Worm (Caenorhabditis elegans): ENCODE data around the gene hsp-60.

The hsp-60 gene

DNA sequence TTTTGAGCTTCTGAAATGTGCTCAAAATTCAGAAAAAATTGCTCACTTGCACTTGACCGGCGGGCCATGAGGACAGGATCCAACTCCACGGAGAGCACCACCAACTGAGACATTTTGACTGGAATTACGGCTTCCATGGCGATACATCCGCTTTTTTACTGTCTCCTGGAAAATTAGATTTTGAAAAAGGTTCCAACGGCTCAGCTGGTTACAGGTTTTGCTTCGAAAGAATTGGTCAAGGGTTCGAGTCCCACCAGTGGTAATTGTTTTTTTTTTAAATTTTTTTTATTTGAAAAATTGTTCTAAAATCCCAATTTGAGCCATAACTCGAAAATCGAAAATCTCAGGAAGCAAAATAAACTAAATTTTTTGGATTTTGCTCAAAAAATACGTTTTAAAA is 42.9 kb downstream of the hsp-60 start:
- TF ChIP-seq ama-1 (optimal IDR thresholded peaks at IDR 0.05) (no peak), hmbx-1 (tag; optimal IDR thresholded peaks at IDR 0.05) (no peak), B0310.2 (tag; optimal IDR thresholded peaks at IDR 0.05) (no peak), tbx-11 (GFP tag; IDR thresholded peaks at IDR 0.05) (no peak), scrt-1 (GFP tag; IDR thresholded peaks at IDR 0.05) (no peak), tbx-37 (GFP tag; conservative IDR thresholded peaks at IDR 0.05) (no peak), hmg-4 (GFP tag; optimal IDR thresholded peaks at IDR 0.05) (no peak), pes-1 (GFP tag; IDR thresholded peaks at IDR 0.05) (no peak), ets-7 (tag; optimal IDR thresholded peaks at IDR 0.05) (no peak), ceh-13 (GFP tag; optimal IDR thresholded peaks at IDR 0.05) (no peak), aly-1 (tag; optimal IDR thresholded peaks at IDR 0.05) (no peak), ceh-36 (tag; optimal IDR thresholded peaks at IDR 0.05) (no peak)

DNA sequence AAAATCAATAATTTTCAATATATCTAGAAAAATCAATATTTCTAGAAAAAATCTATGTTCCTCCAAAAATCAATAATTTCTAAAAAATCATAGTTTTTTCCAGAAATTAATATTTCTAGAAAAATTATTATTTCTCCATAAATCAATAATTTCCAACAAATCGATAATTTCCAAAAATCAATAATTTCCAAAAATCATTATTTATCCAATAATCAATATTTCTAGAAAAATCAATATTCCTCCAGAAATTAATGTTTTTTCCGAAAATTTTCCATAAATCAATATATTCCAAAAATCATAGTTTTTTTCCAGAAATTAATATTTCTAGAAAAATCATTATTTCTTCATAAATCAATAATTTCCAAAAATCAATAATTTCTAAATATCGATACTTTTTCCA is 43.5 kb downstream of the hsp-60 start:
- TF ChIP-seq pes-1 (GFP tag; IDR thresholded peaks at IDR 0.05) (no peak), ceh-36 (tag; optimal IDR thresholded peaks at IDR 0.05) (no peak), ets-7 (tag; optimal IDR thresholded peaks at IDR 0.05) (no peak), flt-1 (GFP tag; IDR thresholded peaks at IDR 0.05) (no peak), tbx-37 (GFP tag; conservative IDR thresholded peaks at IDR 0.05) (no peak), B0310.2 (tag; optimal IDR thresholded peaks at IDR 0.05) (no peak), hnd-1 (tag; optimal IDR thresholded peaks at IDR 0.05) (no peak), tra-4 (tag; optimal IDR thresholded peaks at IDR 0.05) (no peak), aly-1 (tag; optimal IDR thresholded peaks at IDR 0.05) (no peak), F13C5.2 (tag; optimal IDR thresholded peaks at IDR 0.05) (no peak), scrt-1 (GFP tag; IDR thresholded peaks at IDR 0.05) (no peak), ceh-13 (GFP tag; optimal IDR thresholded peaks at IDR 0.05) (no peak), ama-1 (optimal IDR thresholded peaks at IDR 0.05) (no peak), sea-1 (GFP tag; conservative IDR thresholded peaks at IDR 0.05) (no peak), hmg-4 (GFP tag; optimal IDR thresholded peaks at IDR 0.05) (no peak), tbx-11 (GFP tag; IDR thresholded peaks at IDR 0.05) (no peak), hmbx-1 (tag; optimal IDR thresholded peaks at IDR 0.05) (no peak)

DNA sequence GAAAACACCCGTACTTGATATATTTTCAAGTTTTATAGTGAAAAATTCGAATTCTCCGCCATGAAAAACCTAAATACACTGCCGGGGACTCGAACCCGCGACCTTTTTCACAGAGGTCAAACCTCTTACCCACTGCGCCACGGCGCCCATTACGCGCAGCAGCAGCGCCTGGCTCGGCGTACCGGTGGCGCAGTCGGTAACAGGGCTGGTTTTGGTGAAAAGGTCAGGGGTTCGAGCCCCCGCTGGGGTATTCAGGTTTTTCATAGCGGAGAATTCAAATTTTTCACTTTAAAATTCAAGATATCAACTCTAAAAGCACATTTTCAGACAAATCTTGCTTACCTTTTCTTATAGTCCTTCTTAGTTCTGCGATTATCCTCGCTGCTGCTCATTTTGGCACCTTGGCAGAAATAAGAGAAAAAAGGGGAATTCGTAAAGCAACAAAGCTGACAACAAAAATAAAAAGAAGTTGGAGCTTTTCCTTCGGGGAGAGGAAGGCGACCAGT is 45.3 kb downstream of the hsp-60 start, which contains the start of gene Y22D7AL.16:
Y22D7AL.16 (minus strand) TSS at position 456 of the 506 bp plus-strand sequence.
- TF ChIP-seq aly-1 (tag; optimal IDR thresholded peaks at IDR 0.05) (no peak), tbx-37 (GFP tag; conservative IDR thresholded peaks at IDR 0.05) (no peak), ets-7 (tag; optimal IDR thresholded peaks at IDR 0.05) (no peak), ama-1 (optimal IDR thresholded peaks at IDR 0.05) (no peak), tbx-11 (GFP tag; IDR thresholded peaks at IDR 0.05) (no peak), ceh-36 (tag; optimal IDR thresholded peaks at IDR 0.05) (no peak), scrt-1 (GFP tag; IDR thresholded peaks at IDR 0.05) (no peak), tra-4 (tag; optimal IDR thresholded peaks at IDR 0.05) (no peak), pes-1 (GFP tag; IDR thresholded peaks at IDR 0.05) (no peak), hmg-4 (GFP tag; optimal IDR thresholded peaks at IDR 0.05) (no peak)

DNA sequence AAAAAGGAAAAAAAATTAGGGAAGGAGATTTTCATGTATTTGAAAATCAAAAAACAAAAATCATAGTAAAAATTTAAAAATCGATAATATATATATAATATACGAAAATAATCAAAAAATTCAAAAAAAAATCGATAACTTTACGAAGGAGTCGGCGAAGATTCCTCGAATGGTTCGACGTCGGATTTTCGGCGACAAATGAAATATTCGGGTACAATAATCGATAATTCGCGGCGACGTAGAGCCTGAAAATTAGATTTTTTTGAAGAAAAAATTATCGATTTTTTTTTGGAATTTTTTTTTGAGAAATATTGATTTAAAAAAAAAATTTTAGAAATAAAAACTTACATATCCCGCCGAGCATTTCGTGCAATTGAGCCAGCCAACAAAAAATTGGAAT is 45.8 kb downstream of the hsp-60 start:
- no peak for TF ChIP-seq hnd-1 (tag; optimal IDR thresholded peaks at IDR 0.05)
- no peak for TF ChIP-seq ets-7 (tag; optimal IDR thresholded peaks at IDR 0.05)
- TF ChIP-seq hmbx-1 (tag; optimal IDR thresholded peaks at IDR 0.05) = no peak
- no peak for TF ChIP-seq ama-1 (optimal IDR thresholded peaks at IDR 0.05)
- no peak for TF ChIP-seq aly-1 (tag; optimal IDR thresholded peaks at IDR 0.05)
- no peak for TF ChIP-seq B0310.2 (tag; optimal IDR thresholded peaks at IDR 0.05)
- TF ChIP-seq tbx-37 (GFP tag; conservative IDR thresholded peaks at IDR 0.05) = no peak
- TF ChIP-seq sea-1 (GFP tag; conservative IDR thresholded peaks at IDR 0.05) = no peak
- TF ChIP-seq tbx-11 (GFP tag; IDR thresholded peaks at IDR 0.05) = no peak
- TF ChIP-seq flt-1 (GFP tag; IDR thresholded peaks at IDR 0.05) = no peak
- no peak for TF ChIP-seq ceh-13 (GFP tag; optimal IDR thresholded peaks at IDR 0.05)
- TF ChIP-seq scrt-1 (GFP tag; IDR thresholded peaks at IDR 0.05) = no peak

DNA sequence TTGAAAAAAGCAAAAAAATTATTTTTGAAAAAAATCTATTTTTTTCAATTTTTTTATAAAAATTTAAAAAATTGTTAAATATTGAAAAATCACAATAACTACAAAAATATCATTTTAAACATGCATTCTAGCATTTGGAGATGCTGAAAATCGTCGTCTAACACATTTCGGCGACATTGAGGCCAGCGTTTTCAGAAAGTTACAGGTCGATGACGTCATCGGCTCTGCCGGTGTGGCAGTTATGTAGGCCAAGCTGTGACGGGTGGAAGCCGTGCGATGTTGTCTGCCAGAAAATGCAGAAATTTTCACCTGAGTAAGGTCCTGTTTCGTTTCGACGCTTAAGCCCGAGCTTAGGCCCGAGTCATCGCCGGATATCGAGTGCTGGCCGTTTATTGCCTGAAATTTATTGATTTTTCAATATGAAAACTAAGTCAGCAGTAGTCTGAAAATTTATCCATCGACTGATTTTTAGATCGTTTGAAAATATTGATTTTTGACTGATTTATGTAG is 46.3 kb downstream of the hsp-60 start, which contains the start of gene Y22D7AR.3:
Y22D7AR.3 (minus strand) TSS at position 51 of the 510 bp plus-strand sequence.
- no peak for TF ChIP-seq flt-1 (GFP tag; IDR thresholded peaks at IDR 0.05)
- TF ChIP-seq tbx-37 (GFP tag; conservative IDR thresholded peaks at IDR 0.05) = no peak
- TF ChIP-seq hmg-4 (GFP tag; optimal IDR thresholded peaks at IDR 0.05) = no peak
- no peak for TF ChIP-seq ama-1 (optimal IDR thresholded peaks at IDR 0.05)
- TF ChIP-seq F13C5.2 (tag; optimal IDR thresholded peaks at IDR 0.05) = no peak
- TF ChIP-seq B0310.2 (tag; optimal IDR thresholded peaks at IDR 0.05) = no peak
- TF ChIP-seq aly-1 (tag; optimal IDR thresholded peaks at IDR 0.05) = no peak
- no peak for TF ChIP-seq ets-7 (tag; optimal IDR thresholded peaks at IDR 0.05)
- no peak for TF ChIP-seq tra-4 (tag; optimal IDR thresholded peaks at IDR 0.05)
- TF ChIP-seq hnd-1 (tag; optimal IDR thresholded peaks at IDR 0.05) = no peak

DNA sequence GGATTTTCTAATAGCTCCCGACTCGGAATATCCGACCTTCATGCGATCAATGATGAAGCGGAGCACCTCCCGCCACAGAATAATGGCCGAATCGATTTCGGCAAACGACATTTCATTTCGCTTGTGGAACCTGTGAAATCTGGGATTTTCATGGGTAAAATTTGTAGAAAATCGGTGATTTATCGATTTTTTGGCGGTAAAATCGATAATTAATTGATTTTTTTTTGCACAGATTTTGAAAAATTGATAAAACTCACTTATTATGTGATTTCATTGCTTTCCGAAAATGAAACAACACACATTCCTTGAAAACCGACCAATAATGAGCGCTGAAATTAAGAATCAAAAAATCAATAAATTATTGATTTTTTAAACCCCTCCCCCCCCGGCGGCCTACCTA is 47.4 kb downstream of the hsp-60 start:
- no peak for TF ChIP-seq tra-4 (tag; optimal IDR thresholded peaks at IDR 0.05)
- TF ChIP-seq ceh-36 (tag; optimal IDR thresholded peaks at IDR 0.05) = no peak
- no peak for TF ChIP-seq B0310.2 (tag; optimal IDR thresholded peaks at IDR 0.05)
- no peak for TF ChIP-seq sea-1 (GFP tag; conservative IDR thresholded peaks at IDR 0.05)
- TF ChIP-seq tbx-37 (GFP tag; conservative IDR thresholded peaks at IDR 0.05) = no peak
- no peak for TF ChIP-seq F13C5.2 (tag; optimal IDR thresholded peaks at IDR 0.05)
- no peak for TF ChIP-seq ets-7 (tag; optimal IDR thresholded peaks at IDR 0.05)
- TF ChIP-seq hnd-1 (tag; optimal IDR thresholded peaks at IDR 0.05) = no peak
- no peak for TF ChIP-seq flt-1 (GFP tag; IDR thresholded peaks at IDR 0.05)
- no peak for TF ChIP-seq ama-1 (optimal IDR thresholded peaks at IDR 0.05)
- TF ChIP-seq hmbx-1 (tag; optimal IDR thresholded peaks at IDR 0.05) = no peak
- no peak for TF ChIP-seq pes-1 (GFP tag; IDR thresholded peaks at IDR 0.05)
- TF ChIP-seq scrt-1 (GFP tag; IDR thresholded peaks at IDR 0.05) = no peak
- TF ChIP-seq tbx-11 (GFP tag; IDR thresholded peaks at IDR 0.05) = no peak
- TF ChIP-seq aly-1 (tag; optimal IDR thresholded peaks at IDR 0.05) = no peak
- no peak for TF ChIP-seq hmg-4 (GFP tag; optimal IDR thresholded peaks at IDR 0.05)

DNA sequence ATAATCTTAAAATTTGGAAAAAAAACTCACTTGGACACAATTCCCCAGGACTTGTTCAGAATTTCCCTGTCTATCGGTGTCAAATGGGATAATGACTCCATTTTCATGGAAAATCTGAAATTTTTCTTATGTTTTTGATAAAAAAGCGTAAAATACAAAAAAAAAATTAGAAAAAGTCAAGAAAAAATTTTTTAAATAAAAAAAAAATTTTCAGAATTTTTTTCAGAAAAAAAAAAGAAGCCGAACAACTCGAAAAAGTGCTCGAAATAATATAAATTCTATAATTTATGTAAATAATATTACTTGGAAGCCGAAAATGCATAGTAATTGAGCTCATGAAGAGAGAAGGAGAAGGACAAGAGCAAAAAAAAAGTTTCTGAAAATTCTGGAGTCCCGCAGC is 49.0 kb downstream of the hsp-60 start, which contains the start of gene glb-30:
glb-30 (minus strand) TSS at position 101 of the 400 bp plus-strand sequence.
- TF ChIP-seq F13C5.2 (tag; optimal IDR thresholded peaks at IDR 0.05) = no peak
- TF ChIP-seq hmg-4 (GFP tag; optimal IDR thresholded peaks at IDR 0.05) = no peak
- no peak for TF ChIP-seq hnd-1 (tag; optimal IDR thresholded peaks at IDR 0.05)
- no peak for TF ChIP-seq sea-1 (GFP tag; conservative IDR thresholded peaks at IDR 0.05)
- no peak for TF ChIP-seq tra-4 (tag; optimal IDR thresholded peaks at IDR 0.05)
- TF ChIP-seq ceh-13 (GFP tag; optimal IDR thresholded peaks at IDR 0.05) = no peak
- no peak for TF ChIP-seq B0310.2 (tag; optimal IDR thresholded peaks at IDR 0.05)
- TF ChIP-seq ets-7 (tag; optimal IDR thresholded peaks at IDR 0.05) = no peak
- TF ChIP-seq flt-1 (GFP tag; IDR thresholded peaks at IDR 0.05) = no peak
- TF ChIP-seq tbx-37 (GFP tag; conservative IDR thresholded peaks at IDR 0.05) = no peak
- no peak for TF ChIP-seq pes-1 (GFP tag; IDR thresholded peaks at IDR 0.05)
- TF ChIP-seq ama-1 (optimal IDR thresholded peaks at IDR 0.05) = no peak
- no peak for TF ChIP-seq ceh-36 (tag; optimal IDR thresholded peaks at IDR 0.05)
- no peak for TF ChIP-seq aly-1 (tag; optimal IDR thresholded peaks at IDR 0.05)
- no peak for TF ChIP-seq tbx-11 (GFP tag; IDR thresholded peaks at IDR 0.05)
- no peak for TF ChIP-seq hmbx-1 (tag; optimal IDR thresholded peaks at IDR 0.05)
- TF ChIP-seq scrt-1 (GFP tag; IDR thresholded peaks at IDR 0.05) = no peak

All from whole organism, early embryonic.